Worm (Caenorhabditis elegans) whole organism, L2 larva: ENCODE data around the gene C13A10.1.
A peak's percentile ranks its signal among the peaks of the same experiment; 100 is the strongest.

Experiments
- C34F6.9 ChIP-seq: fragments of 150-350 bp; optimal IDR thresholded peaks from 2 replicates; lab custom pipeline; 2014; ENCODE audit warnings: missing biosample characterization, missing genetic modification characterization
- F13H6.1 ChIP-seq: sonication (generic microtip); optimal IDR thresholded peaks from 2 replicates; lab custom pipeline; 2016; ENCODE audit warnings: missing genetic modification characterization, missing compliant biosample characterization
- R02D3.7 ChIP-seq: fragments of 150-350 bp; optimal IDR thresholded peaks from 2 replicates; lab custom pipeline; 2014; ENCODE audit warnings: missing biosample characterization, missing genetic modification characterization
- Y55F3AM.14 ChIP-seq: fragments of 200-800 bp; sonication (Bioruptor generic); optimal IDR thresholded peaks from 2 replicates; lab custom pipeline; 2018; ENCODE audit warnings: mild to moderate bottlenecking, missing genetic modification characterization, missing compliant biosample characterization
- ZK546.5 ChIP-seq: sonication (generic microtip); optimal IDR thresholded peaks from 2 replicates; lab custom pipeline; 2017; ENCODE audit warnings: missing biosample characterization, missing genetic modification characterization
- alr-1 ChIP-seq: fragments of 150-350 bp; optimal IDR thresholded peaks from 2 replicates; lab custom pipeline; 2014; ENCODE audit warnings: missing biosample characterization, missing genetic modification characterization
- aly-2 ChIP-seq: fragments of 150-350 bp; optimal IDR thresholded peaks from 2 replicates; lab custom pipeline; 2014; ENCODE audit warnings: missing biosample characterization, missing genetic modification characterization
- ama-1 ChIP-seq: fragments of 150-350 bp; optimal IDR thresholded peaks from 2 replicates; lab custom pipeline; 2018; ENCODE audit warnings: inconsistent platforms
- blmp-1 ChIP-seq: sonication (generic microtip); optimal IDR thresholded peaks from 2 replicates; lab custom pipeline; 2017; ENCODE audit warnings: missing genetic modification characterization, mild to moderate bottlenecking, missing compliant biosample characterization, antibody characterized with exemption, moderate library complexity; ENCODE audit not compliant: insufficient read depth
- ceh-16 ChIP-seq: fragments of 150-350 bp; optimal IDR thresholded peaks from 2 replicates; lab custom pipeline; 2014; ENCODE audit warnings: missing biosample characterization, missing genetic modification characterization
- ceh-82 ChIP-seq: fragments of 150-350 bp; optimal IDR thresholded peaks from 2 replicates; lab custom pipeline; 2014; ENCODE audit warnings: missing biosample characterization, missing genetic modification characterization
- crh-2 ChIP-seq: sonication (generic microtip); optimal IDR thresholded peaks from 2 replicates; lab custom pipeline; 2017; ENCODE audit warnings: missing biosample characterization, missing genetic modification characterization
- dmd-4 ChIP-seq: sonication (generic microtip); optimal IDR thresholded peaks from 2 replicates; lab custom pipeline; 2017; ENCODE audit warnings: missing biosample characterization, missing genetic modification characterization
- egl-27 ChIP-seq: sonication (generic microtip); optimal IDR thresholded peaks from 3 replicates; lab custom pipeline; 2017; ENCODE audit warnings: missing biosample characterization, missing genetic modification reagents, missing genetic modification characterization
- elt-1 ChIP-seq: fragments of 150-350 bp; optimal IDR thresholded peaks from 2 replicates; lab custom pipeline; 2014; ENCODE audit warnings: missing biosample characterization, missing genetic modification characterization
- elt-3 ChIP-seq: sonication (generic microtip); optimal IDR thresholded peaks from 2 replicates; lab custom pipeline; 2017; ENCODE audit warnings: missing biosample characterization, missing genetic modification characterization
- fos-1 ChIP-seq: fragments of 150-350 bp; optimal IDR thresholded peaks from 2 replicates; lab custom pipeline; 2014; ENCODE audit warnings: missing biosample characterization, missing genetic modification characterization
- gmeb-1 ChIP-seq: fragments of 150-350 bp; optimal IDR thresholded peaks from 2 replicates; lab custom pipeline; 2014; ENCODE audit warnings: missing biosample characterization, missing genetic modification characterization
- lin-11 ChIP-seq: fragments of 150-350 bp; sonication (generic microtip); optimal IDR thresholded peaks from 2 replicates; lab custom pipeline; 2014; ENCODE audit warnings: missing biosample characterization, missing genetic modification characterization, inconsistent platforms, mixed read lengths
- lin-13 ChIP-seq: fragments of 150-350 bp; optimal IDR thresholded peaks from 2 replicates; lab custom pipeline; 2014; ENCODE audit warnings: missing biosample characterization, missing genetic modification reagents, missing genetic modification characterization
- lin-39 ChIP-seq: fragments of 150-350 bp; optimal IDR thresholded peaks from 2 replicates; lab custom pipeline; 2014; ENCODE audit warnings: missing biosample characterization, missing genetic modification reagents, missing genetic modification characterization
- lsy-2 ChIP-seq, 2 experiments: fragments of 150-350 bp in 1 of 2; sonication (generic microtip) in 1 of 2; optimal IDR thresholded peaks; 2 replicates each; lab custom pipeline; 2014 to 2017; ENCODE audit warnings: missing biosample characterization in 2 of 2, missing genetic modification characterization in 2 of 2
- mab-5 ChIP-seq: fragments of 150-350 bp; optimal IDR thresholded peaks from 2 replicates; lab custom pipeline; 2014; ENCODE audit warnings: missing biosample characterization, missing genetic modification characterization
- mbf-1 ChIP-seq: sonication (generic microtip); optimal IDR thresholded peaks from 2 replicates; lab custom pipeline; 2017; ENCODE audit warnings: missing biosample characterization, missing genetic modification characterization
- mdl-1 ChIP-seq, 2 experiments: fragments of 150-350 bp in 1 of 2; sonication (generic microtip) in 1 of 2; optimal IDR thresholded peaks; 2 replicates each; lab custom pipeline; 2017; ENCODE audit warnings: missing biosample characterization in 2 of 2, missing genetic modification characterization in 2 of 2
- nhr-10 ChIP-seq: sonication (generic microtip); optimal IDR thresholded peaks from 2 replicates; lab custom pipeline; 2017; ENCODE audit warnings: missing biosample characterization, missing genetic modification characterization
- nhr-11 ChIP-seq: fragments of 150-350 bp; optimal IDR thresholded peaks from 2 replicates; lab custom pipeline; 2014; ENCODE audit warnings: missing biosample characterization, missing genetic modification characterization
- nhr-12 ChIP-seq: fragments of 150-350 bp; optimal IDR thresholded peaks from 2 replicates; lab custom pipeline; 2014; ENCODE audit warnings: missing biosample characterization, missing genetic modification characterization
- nhr-129 ChIP-seq: fragments of 150-350 bp; optimal IDR thresholded peaks from 2 replicates; lab custom pipeline; 2014; ENCODE audit warnings: missing biosample characterization, missing genetic modification characterization
- nhr-21 ChIP-seq: fragments of 150-350 bp; optimal IDR thresholded peaks from 2 replicates; lab custom pipeline; 2014; ENCODE audit warnings: missing biosample characterization, missing genetic modification characterization
- nhr-23 ChIP-seq: fragments of 150-350 bp; optimal IDR thresholded peaks from 2 replicates; lab custom pipeline; 2014; ENCODE audit warnings: missing biosample characterization, missing genetic modification reagents, missing genetic modification characterization
- nhr-237 ChIP-seq: fragments of 150-350 bp; optimal IDR thresholded peaks from 2 replicates; lab custom pipeline; 2014; ENCODE audit warnings: missing biosample characterization, missing genetic modification characterization
- nhr-25 ChIP-seq: fragments of 150-350 bp; sonication (generic microtip); optimal IDR thresholded peaks from 3 replicates; lab custom pipeline; 2014; ENCODE audit warnings: missing biosample characterization, missing genetic modification characterization
- nhr-6 ChIP-seq: fragments of 150-350 bp; optimal IDR thresholded peaks from 2 replicates; lab custom pipeline; 2014; ENCODE audit warnings: missing biosample characterization, missing genetic modification characterization
- nhr-77 ChIP-seq: fragments of 150-350 bp; optimal IDR thresholded peaks from 2 replicates; lab custom pipeline; 2014; ENCODE audit warnings: missing biosample characterization, missing genetic modification characterization
- peb-1 ChIP-seq: fragments of 150-350 bp; optimal IDR thresholded peaks from 2 replicates; lab custom pipeline; 2014; ENCODE audit warnings: missing biosample characterization, missing genetic modification characterization
- sem-4 ChIP-seq: fragments of 150-350 bp; optimal IDR thresholded peaks from 2 replicates; lab custom pipeline; 2014; ENCODE audit warnings: missing biosample characterization, missing genetic modification reagents, missing genetic modification characterization
- skn-1 ChIP-seq: sonication (generic microtip); optimal IDR thresholded peaks from 2 replicates; lab custom pipeline; 2017; ENCODE audit warnings: missing biosample characterization, missing genetic modification characterization
- sma-3 ChIP-seq: sonication (generic microtip); optimal IDR thresholded peaks from 2 replicates; lab custom pipeline; 2016; ENCODE audit warnings: missing genetic modification reagents, missing genetic modification characterization, missing compliant biosample characterization
- sma-9 ChIP-seq, 2 experiments: fragments of 150-350 bp in 1 of 2; sonication (generic microtip) in 1 of 2; optimal IDR thresholded peaks; 2 replicates each; lab custom pipeline; 2014 to 2016; ENCODE audit warnings: missing genetic modification characterization in 2 of 2, mild to moderate bottlenecking in 1 of 2, missing biosample characterization in 1 of 2, missing compliant biosample characterization in 1 of 2, missing genetic modification reagents in 1 of 2, moderate library complexity in 1 of 2
- snpc-4 ChIP-seq: fragments of 150-350 bp; optimal IDR thresholded peaks from 2 replicates; lab custom pipeline; 2014; ENCODE audit warnings: missing biosample characterization, missing genetic modification characterization
- unc-39 ChIP-seq: fragments of 150-350 bp; optimal IDR thresholded peaks from 2 replicates; lab custom pipeline; 2014; ENCODE audit warnings: missing biosample characterization, missing genetic modification characterization
- unc-55 ChIP-seq: fragments of 150-350 bp; sonication (generic microtip); optimal IDR thresholded peaks from 3 replicates; lab custom pipeline; 2014; ENCODE audit warnings: missing biosample characterization, missing genetic modification reagents, missing genetic modification characterization
- unc-62 ChIP-seq: fragments of 150-350 bp; optimal IDR thresholded peaks from 2 replicates; lab custom pipeline; 2014; ENCODE audit warnings: missing biosample characterization, missing genetic modification reagents, missing genetic modification characterization
- zag-1 ChIP-seq: fragments of 150-350 bp; optimal IDR thresholded peaks from 2 replicates; lab custom pipeline; 2014; ENCODE audit warnings: missing biosample characterization, missing genetic modification characterization
- ztf-1 ChIP-seq: fragments of 200-800 bp; sonication (Bioruptor generic); conservative IDR thresholded peaks from 2 replicates; pipeline ENCODE4 v1.3.6; 2022; ENCODE audit warnings: missing genetic modification characterization, missing compliant biosample characterization
- ztf-11 ChIP-seq: sonication (generic microtip); optimal IDR thresholded peaks from 2 replicates; lab custom pipeline; 2017; ENCODE audit warnings: missing biosample characterization, missing genetic modification characterization
- ztf-4 ChIP-seq: fragments of 150-350 bp; optimal IDR thresholded peaks from 2 replicates; lab custom pipeline; 2014; ENCODE audit warnings: missing biosample characterization, missing genetic modification characterization

Gene C13A10.1

ce11 chrII:1320987-1321807 is 34.3 kb downstream of the C13A10.1 start, which contains the start of gene vig-1:
TSS of gene vig-1 (plus strand) at chrII:1321037.
- no peak for TF ChIP-seq elt-1 (tag; lab: Kevin White, UChicago)

- TF ChIP-seq C34F6.9 (tag; lab: Kevin White, UChicago) (peak; percentile 95), mbf-1 (tag; lab: Kevin White, UChicago) (peak; percentile 47), crh-2 (peak; percentile 98), lin-39 (tag; lab: Kevin White, UChicago) (no peak), mdl-1 (tag; optimal IDR thresholded peaks at IDR 0.05; lab: Kevin White, UChicago) (peak in 1 of 2 experiments; percentile 55), gmeb-1 (tag; lab: Kevin White, UChicago) (peak; percentile 99), unc-55 (GFP tag; lab: Kevin White, UChicago) (peak; percentile 98), sma-9 (GFP tag; optimal IDR thresholded peaks at IDR 0.05; lab: Kevin White, UChicago) (peak; percentile 95), sma-9 (tag; optimal IDR thresholded peaks at IDR 0.05; lab: Kevin White, UChicago) (no peak), lin-13 (GFP tag; lab: Kevin White, UChicago) (peak; percentile 96), dmd-4 (peak; percentile 17), nhr-23 (tag; lab: Kevin White, UChicago) (no peak), zag-1 (tag; lab: Kevin White, UChicago) (peak; percentile 88), unc-39 (tag; lab: Kevin White, UChicago) (no peak), F13H6.1 (tag; lab: Kevin White, UChicago) (peak; percentile 97), sem-4 (tag; lab: Kevin White, UChicago) (peak; percentile 92), ceh-82 (tag; lab: Kevin White, UChicago) (peak; percentile 76), ztf-4 (tag; lab: Kevin White, UChicago) (peak; percentile 78), nhr-11 (tag; lab: Kevin White, UChicago) (no peak), ceh-16 (tag; lab: Kevin White, UChicago) (peak; percentile 89), ztf-11 (no peak), peb-1 (no peak), nhr-25 (tag; lab: Kevin White, UChicago) (peak; percentile 98), nhr-237 (tag; lab: Kevin White, UChicago) (peak; percentile 62), nhr-21 (tag; lab: Kevin White, UChicago) (peak; percentile 95), alr-1 (tag; lab: Kevin White, UChicago) (no peak), sma-3 (GFP tag; lab: Kevin White, UChicago) (peak; percentile 98), fos-1 (tag; lab: Kevin White, UChicago) (peak; percentile 72), Y55F3AM.14 (GFP tag; lab: Kevin White, UChicago) (peak; percentile 91), R02D3.7 (peak; percentile 48), blmp-1 (tag; lab: Kevin White, UChicago) (peak; percentile 86), skn-1 (tag; lab: Kevin White, UChicago) (peak; percentile 73), lsy-2 (tag; optimal IDR thresholded peaks at IDR 0.05; lab: Kevin White, UChicago) (peak; percentile 91 to 97), lin-11 (tag; lab: Kevin White, UChicago) (peak; percentile 95), snpc-4 (tag; lab: Kevin White, UChicago) (peak; percentile 79), nhr-129 (tag; lab: Kevin White, UChicago) (peak; percentile 92), aly-2 (tag; lab: Kevin White, UChicago) (no peak), elt-3 (tag; lab: Kevin White, UChicago) (no peak), nhr-10 (tag; lab: Kevin White, UChicago) (peak; percentile 81), nhr-12 (tag; lab: Kevin White, UChicago) (peak; percentile 5), mab-5 (tag; lab: Kevin White, UChicago) (peak; percentile 92), nhr-77 (tag; lab: Kevin White, UChicago) (peak; percentile 70), ztf-1 (no peak), egl-27 (tag; lab: Kevin White, UChicago) (peak; percentile 88), nhr-6 (tag; lab: Kevin White, UChicago) (peak; percentile 89), elt-1 (tag; lab: Kevin White, UChicago) (peak; percentile 5), ZK546.5 (tag; lab: Kevin White, UChicago) (peak; percentile 98), unc-62 (GFP tag; lab: Kevin White, UChicago) (peak; percentile 46), ama-1 (lab: Kevin White, UChicago) (peak; percentile 73)
These were observed 35.0 kb downstream of the C13A10.1 start for ce11 chrII:1320412-1320811.
